Worm (Caenorhabditis elegans) whole organism, L3 larva: Measurements from ENCODE around the gene srw-77.

ENCODE experiments used
- nhr-12 ChIP-seq: fragments of 150-350 bp; optimal IDR thresholded peaks from 2 replicates; lab custom pipeline; 2014; ENCODE audit warnings: missing biosample characterization, missing genetic modification characterization
- unc-62 ChIP-seq: fragments of 150-350 bp; sonication (generic microtip); optimal IDR thresholded peaks from 4 replicates; lab custom pipeline; 2014; ENCODE audit warnings: missing biosample characterization, missing genetic modification reagents, missing genetic modification characterization

ce11 chrV:16596102-16596501 lies 47.4 kb downstream of the srw-77 start:
- TF ChIP-seq nhr-12 (tag; lab: Kevin White, UChicago) (no peak), unc-62 (GFP tag; lab: Kevin White, UChicago) (no peak)
